Fruit fly (Drosophila melanogaster): ENCODE data around the gene CG14965.

The CG14965 gene

dm6 chr3L:3208895-3209294 lies 16.6 kb upstream of the CG14965 start, which contains the start of the genes CG32269 and CG32270:
CG32269 (minus strand) TSS chr3L:3208985.
CG32270 (minus strand) TSS chr3L:3208985.
- TF ChIP-seq CG8478 (optimal IDR thresholded peaks at IDR 0.05) (no peak), CTCF (optimal IDR thresholded peaks at IDR 0.05) (no peak)

dm6 chr3L:3206263-3206662 lies 14.0 kb upstream of the CG14965 start, which contains the start of gene CG33160:
CG33160 (minus strand) TSS chr3L:3206363.
- TF ChIP-seq CG8478 (optimal IDR thresholded peaks at IDR 0.05) (no peak), CTCF (optimal IDR thresholded peaks at IDR 0.05) (no peak)

dm6 chr3L:3205349-3205748 lies 13.1 kb upstream of the CG14965 start, which contains the start of gene CG32277:
CG32277 (minus strand) TSS chr3L:3205449.
- TF ChIP-seq CTCF (optimal IDR thresholded peaks at IDR 0.05) (no peak), CG8478 (optimal IDR thresholded peaks at IDR 0.05) (no peak)

- TF ChIP-seq CTCF (optimal IDR thresholded peaks at IDR 0.05) (no peak), CG8478 (optimal IDR thresholded peaks at IDR 0.05) (no peak)
Measured at dm6 chr3L:3204348-3204747, 12.1 kb upstream of the CG14965 start, which contains the start of gene CG33159. CG33159 (minus strand) TSS chr3L:3204448.

dm6 chr3L:3203062-3203461 lies 10.8 kb upstream of the CG14965 start, which contains the start of gene CG32271:
CG32271 (minus strand) TSS chr3L:3203162.
- TF ChIP-seq CG8478 (optimal IDR thresholded peaks at IDR 0.05) (no peak), CTCF (optimal IDR thresholded peaks at IDR 0.05) (no peak)

dm6 chr3L:3198447-3199402 lies 6.4 kb upstream of the CG14965 start, which contains the start of the genes CG32276 and gry:
CG32276 (minus strand) TSS chr3L:3199047.
gry (plus strand) TSS chr3L:3199090.
- TF ChIP-seq CTCF (optimal IDR thresholded peaks at IDR 0.05) (no peak), CG8478 (optimal IDR thresholded peaks at IDR 0.05) (no peak)

dm6 chr3L:3197464-3197863 lies 5.2 kb upstream of the CG14965 start, which contains the start of gene CG14966:
CG14966 (minus strand) TSS chr3L:3197631.
- peak in 1 of 2 experiments; percentile 39 for TF ChIP-seq CTCF (optimal IDR thresholded peaks at IDR 0.05)
- TF ChIP-seq CG8478 (optimal IDR thresholded peaks at IDR 0.05) = no peak

- no peak for TF ChIP-seq CG8478 (optimal IDR thresholded peaks at IDR 0.05)
- TF ChIP-seq CTCF (optimal IDR thresholded peaks at IDR 0.05) = no peak
Measured at dm6 chr3L:3194059-3194458, 1.8 kb upstream of the CG14965 start.

- TF ChIP-seq CG8478 (optimal IDR thresholded peaks at IDR 0.05) = no peak
- no peak for TF ChIP-seq CTCF (optimal IDR thresholded peaks at IDR 0.05)
Measured at dm6 chr3L:3192912-3193311, 621 bp upstream of the CG14965 start, which contains the start of gene Hsp83. Hsp83 (plus strand) TSS chr3L:3192969.

- no peak for TF ChIP-seq CG8478 (optimal IDR thresholded peaks at IDR 0.05)
- TF ChIP-seq CTCF (optimal IDR thresholded peaks at IDR 0.05) = no peak
Measured at dm6 chr3L:3189647-3190046, 2.6 kb downstream of the CG14965 start, which contains the start of the genes CG42525 and CG14958. CG42525 (minus strand) TSS chr3L:3189747. CG14958 (plus strand) TSS chr3L:3189978.

dm6 chr3L:3187263-3187662 lies 5.0 kb downstream of the CG14965 start, which contains the start of gene CG14957:
CG14957 (plus strand) TSS chr3L:3187563.
- TF ChIP-seq CG8478 (optimal IDR thresholded peaks at IDR 0.05) (no peak), CTCF (optimal IDR thresholded peaks at IDR 0.05) (no peak)

dm6 chr3L:3186364-3186763 lies 5.9 kb downstream of the CG14965 start, which contains the start of gene CG32284:
CG32284 (plus strand) TSS chr3L:3186664.
- no peak for TF ChIP-seq CG8478 (optimal IDR thresholded peaks at IDR 0.05)
- TF ChIP-seq CTCF (optimal IDR thresholded peaks at IDR 0.05) = no peak

- TF ChIP-seq CTCF (optimal IDR thresholded peaks at IDR 0.05) (no peak), CG8478 (optimal IDR thresholded peaks at IDR 0.05) (no peak)
Measured at dm6 chr3L:3184104-3184503, 8.2 kb downstream of the CG14965 start, which contains the start of gene CG42494. CG42494 (plus strand) TSS chr3L:3184404.

dm6 chr3L:3179474-3179873 lies 12.8 kb downstream of the CG14965 start:
- TF ChIP-seq CG8478 (optimal IDR thresholded peaks at IDR 0.05) = no peak
- no peak for TF ChIP-seq CTCF (optimal IDR thresholded peaks at IDR 0.05)

dm6 chr3L:3178530-3179096 lies 13.7 kb downstream of the CG14965 start, which contains the start of the genes MnM and Girdin:
MnM (minus strand) TSS chr3L:3178580.
Girdin (plus strand) TSS chr3L:3178930.
- TF ChIP-seq CTCF (optimal IDR thresholded peaks at IDR 0.05) (peak in 1 of 2 experiments; percentile 46), CG8478 (optimal IDR thresholded peaks at IDR 0.05) (no peak)
